Worm (Caenorhabditis elegans): ENCODE data around the gene glrx-22.

glrx-22 gene

DNA sequence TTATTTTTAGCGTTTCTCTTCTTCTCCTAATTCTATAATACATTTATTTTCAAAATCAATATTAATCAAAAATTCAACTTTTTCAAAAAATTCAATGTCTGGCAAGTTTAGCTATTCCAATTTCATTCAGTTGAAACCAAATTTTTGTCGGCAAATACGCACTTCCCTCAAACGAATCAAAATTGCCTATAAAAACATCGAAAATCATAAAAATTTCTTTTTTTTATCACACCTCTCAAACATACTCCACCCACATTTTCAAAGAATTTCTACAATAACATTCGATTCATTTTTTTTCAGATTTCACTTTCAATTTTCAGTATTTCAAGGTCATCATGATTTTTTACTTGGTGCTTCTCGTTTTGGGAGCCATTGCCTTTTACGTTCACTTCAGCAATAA, 41.9 kb downstream of the glrx-22 start, which contains the start of gene faah-1:
TSS of gene faah-1 (plus strand) at position 301 of the 400 bp plus-strand sequence.
- no peak for TF ChIP-seq mls-2 (tag; optimal IDR thresholded peaks at IDR 0.05)
- TF ChIP-seq mep-1 (tag; optimal IDR thresholded peaks at IDR 0.05): no peak
- no peak for TF ChIP-seq ceh-83 (GFP tag; optimal IDR thresholded peaks at IDR 0.05)
- no peak for TF ChIP-seq zip-8 (tag; optimal IDR thresholded peaks at IDR 0.05)
- no peak for TF ChIP-seq nhr-12 (tag; optimal IDR thresholded peaks at IDR 0.05)
- no peak for TF ChIP-seq sem-2 (GFP tag; optimal IDR thresholded peaks at IDR 0.05)
- no peak for TF ChIP-seq hlh-1 (tag; optimal IDR thresholded peaks at IDR 0.05)
- TF ChIP-seq snpc-4 (tag; optimal IDR thresholded peaks at IDR 0.05): no peak

DNA sequence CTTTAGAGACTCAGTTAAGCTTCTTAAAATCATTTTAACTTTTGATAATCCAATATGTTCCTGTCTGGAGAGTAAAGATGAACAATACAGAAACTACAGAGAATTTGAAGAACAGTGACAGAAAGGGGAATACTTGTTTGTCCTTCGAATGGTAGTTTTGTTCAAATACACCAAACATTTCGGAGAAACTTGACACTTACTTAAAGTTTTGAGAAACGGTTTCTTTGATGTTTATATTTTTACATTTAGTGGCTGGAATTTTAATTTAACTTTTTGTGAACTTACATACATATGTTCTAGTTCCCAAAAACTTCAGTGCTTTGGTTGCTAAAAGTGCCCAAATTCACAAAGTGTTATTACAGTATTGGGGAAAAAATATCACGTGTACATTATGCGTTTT, 43.9 kb downstream of the glrx-22 start, which contains the start of gene B0218.5:
TSS of gene B0218.5 (minus strand) at position 101 of the 400 bp plus-strand sequence.
- TF ChIP-seq unc-120 (tag; optimal IDR thresholded peaks at IDR 0.05; ENCODE audit: poor library complexity, severe bottlenecking) (no peak), nhr-2 (tag; optimal IDR thresholded peaks at IDR 0.05) (no peak), ceh-39 (tag; optimal IDR thresholded peaks at IDR 0.05) (no peak), pha-4 (tag; optimal IDR thresholded peaks at IDR 0.05) (no peak), ceh-43 (GFP tag; optimal IDR thresholded peaks at IDR 0.05) (no peak), lsy-2 (tag; optimal IDR thresholded peaks at IDR 0.05) (no peak), hlh-1 (tag; optimal IDR thresholded peaks at IDR 0.05) (no peak), zip-8 (tag; optimal IDR thresholded peaks at IDR 0.05) (no peak), bed-3 (GFP tag; optimal IDR thresholded peaks at IDR 0.05) (no peak), ceh-83 (GFP tag; optimal IDR thresholded peaks at IDR 0.05) (no peak), nhr-28 (tag; optimal IDR thresholded peaks at IDR 0.05) (no peak)

DNA sequence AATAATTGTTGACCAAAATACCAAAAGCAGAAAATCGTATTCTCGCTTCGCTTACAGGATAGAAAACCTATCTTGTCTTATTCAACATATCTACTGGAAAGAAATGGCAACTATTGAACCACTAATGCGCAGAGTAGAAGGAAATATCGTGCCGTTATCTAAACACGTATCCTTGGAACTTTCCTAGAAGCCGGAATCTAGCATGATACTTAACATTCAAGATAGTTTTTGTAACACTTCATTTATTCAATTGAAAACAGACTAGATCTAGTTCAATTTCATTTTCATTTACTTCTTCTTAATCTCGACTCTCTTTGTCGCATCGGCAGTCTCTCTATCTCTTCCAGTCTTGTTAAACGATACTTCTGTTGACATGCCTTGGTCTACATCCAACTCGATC, 46.1 kb downstream of the glrx-22 start:
- no peak for TF ChIP-seq blmp-1 (tag; optimal IDR thresholded peaks at IDR 0.05)
- TF ChIP-seq elt-3 (tag; optimal IDR thresholded peaks at IDR 0.05): no peak
- TF ChIP-seq sptf-1 (tag; optimal IDR thresholded peaks at IDR 0.05): no peak
- no peak for TF ChIP-seq zip-8 (tag; optimal IDR thresholded peaks at IDR 0.05)
- TF ChIP-seq ceh-43 (GFP tag; optimal IDR thresholded peaks at IDR 0.05): no peak
- TF ChIP-seq sem-2 (GFP tag; optimal IDR thresholded peaks at IDR 0.05): no peak
- no peak for TF ChIP-seq nhr-12 (tag; optimal IDR thresholded peaks at IDR 0.05)
- no peak for TF ChIP-seq ztf-11 (tag; optimal IDR thresholded peaks at IDR 0.05)

DNA sequence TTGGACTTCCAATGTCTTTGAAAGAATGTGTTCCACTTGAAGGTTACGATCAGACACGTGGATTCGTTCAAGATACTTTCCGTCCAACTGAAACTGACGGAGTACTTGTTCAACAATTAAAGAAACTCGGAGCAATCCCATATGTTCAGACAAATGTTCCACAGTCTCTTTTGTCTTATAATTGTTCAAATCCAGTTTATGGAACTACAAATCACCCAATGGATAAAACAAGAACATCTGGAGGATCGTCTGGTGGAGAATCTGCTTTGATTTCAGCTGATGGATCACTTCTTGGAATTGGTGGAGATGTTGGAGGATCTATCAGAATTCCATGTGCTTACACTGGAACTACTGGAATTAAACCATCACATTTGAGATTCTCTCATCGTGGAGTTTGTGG, 47.9 kb downstream of the glrx-22 start:
- no peak for TF ChIP-seq ces-1 (GFP tag; optimal IDR thresholded peaks at IDR 0.05)
- no peak for TF ChIP-seq ceh-39 (tag; optimal IDR thresholded peaks at IDR 0.05)
- TF ChIP-seq snpc-4 (tag; optimal IDR thresholded peaks at IDR 0.05): no peak
- TF ChIP-seq bed-3 (GFP tag; optimal IDR thresholded peaks at IDR 0.05): no peak
- no peak for TF ChIP-seq nhr-237 (tag; optimal IDR thresholded peaks at IDR 0.05)
- no peak for TF ChIP-seq hlh-1 (tag; optimal IDR thresholded peaks at IDR 0.05)
- no peak for TF ChIP-seq mep-1 (tag; optimal IDR thresholded peaks at IDR 0.05)
- no peak for TF ChIP-seq sptf-1 (tag; optimal IDR thresholded peaks at IDR 0.05)
- TF ChIP-seq M03D4.4 (tag; optimal IDR thresholded peaks at IDR 0.05): no peak
- no peak for TF ChIP-seq zip-8 (tag; optimal IDR thresholded peaks at IDR 0.05)
- no peak for TF ChIP-seq unc-120 (tag; optimal IDR thresholded peaks at IDR 0.05; ENCODE audit: poor library complexity, severe bottlenecking)

DNA sequence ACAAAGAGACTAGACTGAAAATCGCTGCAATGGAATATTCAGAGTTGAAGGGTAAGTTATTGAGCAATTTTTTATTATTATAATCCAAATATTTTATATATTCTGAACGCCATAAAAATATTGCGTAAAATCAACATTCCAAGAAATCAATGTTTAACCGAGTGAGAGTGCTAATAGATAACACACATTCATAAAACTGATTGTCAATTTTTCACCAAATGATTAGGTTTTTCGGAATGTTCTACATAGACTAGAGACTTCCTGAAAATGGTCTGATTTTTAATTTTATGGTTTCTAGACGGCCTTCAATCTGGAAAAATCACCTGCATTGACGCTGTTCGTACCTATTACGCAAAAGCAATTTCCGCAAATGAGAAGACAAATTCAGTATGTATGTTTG, 48.3 kb downstream of the glrx-22 start:
- TF ChIP-seq mep-1 (tag; optimal IDR thresholded peaks at IDR 0.05) (no peak), nhr-28 (tag; optimal IDR thresholded peaks at IDR 0.05) (no peak), zip-8 (tag; optimal IDR thresholded peaks at IDR 0.05) (no peak), flh-1 (GFP tag; optimal IDR thresholded peaks at IDR 0.05) (no peak), bed-3 (GFP tag; optimal IDR thresholded peaks at IDR 0.05) (no peak), hlh-1 (tag; optimal IDR thresholded peaks at IDR 0.05) (no peak), elt-3 (tag; optimal IDR thresholded peaks at IDR 0.05) (no peak), nhr-12 (tag; optimal IDR thresholded peaks at IDR 0.05) (no peak), lin-13 (tag; optimal IDR thresholded peaks at IDR 0.05) (no peak), lin-32 (GFP tag; optimal IDR thresholded peaks at IDR 0.05) (no peak), snpc-4 (tag; optimal IDR thresholded peaks at IDR 0.05) (no peak), drap-1 (GFP tag; optimal IDR thresholded peaks at IDR 0.05) (no peak)

DNA sequence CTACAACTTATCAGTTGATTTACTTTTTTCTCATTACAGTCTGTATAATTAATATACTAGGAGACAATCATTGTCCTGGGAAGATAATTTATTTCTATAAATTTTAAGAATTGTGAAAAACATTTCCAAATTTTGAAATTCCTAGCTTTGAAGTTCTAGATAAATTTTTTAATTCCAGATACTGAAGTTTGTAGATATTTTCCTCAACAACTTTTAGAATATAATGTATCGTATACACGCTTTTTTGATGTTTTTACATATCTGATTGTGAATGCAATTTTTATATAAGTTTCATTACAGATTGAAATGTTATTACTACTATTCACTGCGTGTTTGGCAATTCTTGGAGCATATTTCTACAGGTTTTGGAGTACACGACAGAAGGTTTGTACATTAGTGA, 48.9 kb downstream of the glrx-22 start, which contains the start of gene faah-2:
TSS of gene faah-2 (plus strand) at position 301 of the 400 bp plus-strand sequence.
- TF ChIP-seq sem-2 (GFP tag; optimal IDR thresholded peaks at IDR 0.05) (no peak), nhr-76 (tag; optimal IDR thresholded peaks at IDR 0.05) (no peak), flh-1 (GFP tag; optimal IDR thresholded peaks at IDR 0.05) (no peak), nhr-237 (tag; optimal IDR thresholded peaks at IDR 0.05) (no peak), cnd-1 (tag; optimal IDR thresholded peaks at IDR 0.05) (no peak), blmp-1 (tag; optimal IDR thresholded peaks at IDR 0.05) (no peak), elt-1 (tag; optimal IDR thresholded peaks at IDR 0.05; ENCODE audit: borderline replicate concordance, insufficient read depth) (no peak), hlh-1 (tag; optimal IDR thresholded peaks at IDR 0.05) (no peak), ham-2 (GFP tag; optimal IDR thresholded peaks at IDR 0.05) (no peak), M03D4.4 (tag; optimal IDR thresholded peaks at IDR 0.05) (no peak), nhr-12 (tag; optimal IDR thresholded peaks at IDR 0.05) (no peak), ces-1 (GFP tag; optimal IDR thresholded peaks at IDR 0.05) (no peak), pha-4 (tag; optimal IDR thresholded peaks at IDR 0.05) (no peak), lin-13 (tag; optimal IDR thresholded peaks at IDR 0.05) (no peak), unc-120 (tag; optimal IDR thresholded peaks at IDR 0.05; ENCODE audit: poor library complexity, severe bottlenecking) (no peak), ceh-43 (GFP tag; optimal IDR thresholded peaks at IDR 0.05) (no peak), lsy-2 (tag; optimal IDR thresholded peaks at IDR 0.05) (no peak), nhr-28 (tag; optimal IDR thresholded peaks at IDR 0.05) (no peak), mab-5 (tag; optimal IDR thresholded peaks at IDR 0.05) (no peak), bed-3 (GFP tag; optimal IDR thresholded peaks at IDR 0.05) (no peak)

Measured in whole organism, mixed stage, embryonic.